Fruit fly (Drosophila melanogaster) whole organism, embryonic: ENCODE data around the gene obst-F.

Source experiments
- CG13624 ChIP-seq: fragments of 200-800 bp; sonication (Bioruptor generic); optimal IDR thresholded peaks from 2 replicates; lab custom pipeline; 2016; ENCODE audit warnings: missing biosample characterization, missing genetic modification characterization
- CG2199 ChIP-seq: fragments of 200-800 bp; sonication (Bioruptor generic); IDR thresholded peaks from 3 replicates; pipeline ENCODE4 v1.3.6; 2022; ENCODE audit warnings: missing biosample characterization, missing genetic modification characterization
- CG34422 ChIP-seq: fragments of 200-800 bp; sonication (Bioruptor generic); IDR thresholded peaks from 3 replicates; pipeline ENCODE4 v1.3.6; 2022; ENCODE audit warnings: missing biosample characterization, missing genetic modification characterization
- CG3995 ChIP-seq: fragments of 200-800 bp; sonication (Bioruptor generic); optimal IDR thresholded peaks from 3 replicates; lab custom pipeline; 2016; ENCODE audit warnings: missing biosample characterization, missing genetic modification characterization
- Hmr ChIP-seq: fragments of 200-800 bp; sonication (Bioruptor generic); optimal IDR thresholded peaks from 3 replicates; lab custom pipeline; 2017; ENCODE audit warnings: mild to moderate bottlenecking, missing biosample characterization, missing genetic modification reagents, missing genetic modification characterization
- Neu2 ChIP-seq: fragments of 200-800 bp; sonication (Bioruptor generic); optimal IDR thresholded peaks from 3 replicates; lab custom pipeline; 2016; ENCODE audit warnings: missing biosample characterization, missing genetic modification characterization, borderline replicate concordance
- amos ChIP-seq: fragments of 200-800 bp; sonication (Bioruptor generic); IDR thresholded peaks from 2 replicates; pipeline ENCODE4 v1.3.6; 2022; ENCODE audit warnings: missing biosample characterization, missing genetic modification characterization; ENCODE audit not compliant: partially characterized antibody
- danr ChIP-seq: fragments of 200-800 bp; sonication (Bioruptor generic); IDR thresholded peaks from 2 replicates; pipeline ENCODE4 v1.3.6; 2022; ENCODE audit warnings: missing biosample characterization, missing genetic modification characterization
- dimm ChIP-seq: fragments of 200-800 bp; sonication (Bioruptor generic); IDR thresholded peaks from 2 replicates; pipeline ENCODE4 v1.3.6; 2022; ENCODE audit warnings: missing biosample characterization, missing genetic modification characterization
- fd102C ChIP-seq: fragments of 200-800 bp; sonication (Bioruptor generic); optimal IDR thresholded peaks from 2 replicates; lab custom pipeline; 2018; ENCODE audit warnings: missing biosample characterization, mild to moderate bottlenecking, missing genetic modification characterization, moderate library complexity
- unc-4 ChIP-seq: fragments of 200-800 bp; sonication (Bioruptor generic); IDR thresholded peaks from 2 replicates; pipeline ENCODE4 v1.3.6; 2022; ENCODE audit warnings: missing biosample characterization, missing genetic modification characterization; ENCODE audit not compliant: partially characterized antibody

DNA sequence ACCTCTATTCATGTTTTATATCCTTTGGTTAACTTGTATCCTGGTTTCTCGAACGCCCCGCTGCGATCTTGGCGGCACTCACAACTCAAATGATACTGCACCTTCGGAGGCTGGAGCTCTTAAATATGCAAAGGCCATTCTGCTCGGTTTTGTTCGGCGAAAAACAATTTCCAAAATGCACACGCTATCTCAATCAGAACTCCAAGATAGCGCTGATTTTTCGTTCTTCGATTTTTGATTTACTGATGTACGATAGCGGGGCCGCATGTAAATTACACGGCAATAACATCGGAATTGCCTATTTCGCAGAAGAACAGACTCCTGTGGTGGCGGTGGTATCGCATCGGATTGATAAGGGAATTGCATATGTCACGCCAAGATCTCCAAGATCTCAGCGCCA is 10.6 kb upstream of the obst-F start, which contains the start of gene CG7017:
- no peak for TF ChIP-seq CG3995 (GFP tag; lab: Kevin White, UChicago)
- no peak for TF ChIP-seq danr (GFP tag; lab: Robert Waterston, UW)
- no peak for TF ChIP-seq unc-4 (GFP tag; lab: Robert Waterston, UW)
- no peak for TF ChIP-seq amos (GFP tag; lab: Robert Waterston, UW)
- TF ChIP-seq CG13624 (GFP tag; lab: Kevin White, UChicago), result no peak
- TF ChIP-seq dimm, result no peak
- no peak for TF ChIP-seq fd102C (GFP tag; lab: Kevin White, UChicago)
- no peak for TF ChIP-seq Hmr
- no peak for TF ChIP-seq CG2199 (GFP tag; lab: Robert Waterston, UW)
- TF ChIP-seq Neu2 (GFP tag; lab: Kevin White, UChicago), result no peak
- TF ChIP-seq CG34422 (GFP tag; lab: Robert Waterston, UW), result no peak
